Worm (Caenorhabditis elegans): ENCODE data around the gene K02C4.5.

K02C4.5 gene

ce11 chrII:8086803-8087202 lies 8.6 kb downstream of the K02C4.5 start, which contains the start of gene K02C4.3:
K02C4.3 (minus strand) TSS chrII:8086853.
- TF ChIP-seq blmp-1 (tag; optimal IDR thresholded peaks at IDR 0.05) (peak; percentile 76), nhr-71 (tag; optimal IDR thresholded peaks at IDR 0.05) (peak; percentile 85), rnt-1 (tag; optimal IDR thresholded peaks at IDR 0.05) (peak; percentile 72), unc-30 (tag; optimal IDR thresholded peaks at IDR 0.05) (no peak), ces-1 (GFP tag; optimal IDR thresholded peaks at IDR 0.05) (no peak), grh-1 (GFP tag; IDR thresholded peaks at IDR 0.05) (peak; percentile 37; the same call in 1 of the 2 replicates), F16B12.6 (tag; optimal IDR thresholded peaks at IDR 0.05) (peak; percentile 28), C34B4.2 (tag; optimal IDR thresholded peaks at IDR 0.05) (no peak), jun-1 (tag; optimal IDR thresholded peaks at IDR 0.05) (peak; percentile 39), ets-5 (GFP tag; IDR thresholded peaks at IDR 0.05) (no peak), fkh-8 (tag; optimal IDR thresholded peaks at IDR 0.05) (peak; percentile 43), mef-2 (tag; optimal IDR thresholded peaks at IDR 0.05) (no peak), unc-86 (tag; optimal IDR thresholded peaks at IDR 0.05) (peak; percentile 35), ceh-82 (tag; optimal IDR thresholded peaks at IDR 0.05) (peak; percentile 51 to 66 (median 62)), isw-1 (GFP tag; IDR thresholded peaks at IDR 0.05) (peak; percentile 59), hlh-4 (tag; optimal IDR thresholded peaks at IDR 0.05) (no peak), tbx-2 (tag; optimal IDR thresholded peaks at IDR 0.05) (peak; percentile 77), ceh-8 (GFP tag; optimal IDR thresholded peaks at IDR 0.05) (peak; percentile 72), mdl-1 (tag; optimal IDR thresholded peaks at IDR 0.05) (peak in 1 of 2 experiments; percentile 60), C04F5.9 (tag; optimal IDR thresholded peaks at IDR 0.05) (peak; percentile 55), nhr-90 (tag; optimal IDR thresholded peaks at IDR 0.05; ENCODE audit: poor library complexity) (peak; percentile 77), snpc-4 (tag; optimal IDR thresholded peaks at IDR 0.05) (peak; percentile 89), ama-1 (optimal IDR thresholded peaks at IDR 0.05) (no peak), elt-3 (tag; optimal IDR thresholded peaks at IDR 0.05) (peak in 2 of 6 experiments; percentile 45 to 53), nhr-11 (tag; optimal IDR thresholded peaks at IDR 0.05) (no peak), lir-3 (tag; optimal IDR thresholded peaks at IDR 0.05; ENCODE audit: poor library complexity) (peak; percentile 50), hlh-17 (GFP tag; optimal IDR thresholded peaks at IDR 0.05; ENCODE audit: borderline replicate concordance) (no peak), sup-37 (GFP tag; optimal IDR thresholded peaks at IDR 0.05) (peak; percentile 25), sptf-1 (tag; optimal IDR thresholded peaks at IDR 0.05) (no peak), vab-15 (tag; optimal IDR thresholded peaks at IDR 0.05) (no peak), nhr-47 (tag; optimal IDR thresholded peaks at IDR 0.05) (peak; percentile 81), efl-3 (GFP tag; optimal IDR thresholded peaks at IDR 0.05) (no peak), C16A3.4 (tag; optimal IDR thresholded peaks at IDR 0.05) (peak; percentile 39), ceh-90 (tag; optimal IDR thresholded peaks at IDR 0.05) (no peak), lin-14 (GFP tag; optimal IDR thresholded peaks at IDR 0.05) (peak; percentile 75), nhr-12 (tag; optimal IDR thresholded peaks at IDR 0.05) (no peak), fos-1 (tag; optimal IDR thresholded peaks at IDR 0.05) (peak; percentile 31), dsc-1 (tag; optimal IDR thresholded peaks at IDR 0.05) (peak; percentile 78), egl-13 (tag; optimal IDR thresholded peaks at IDR 0.05) (peak; percentile 44), nhr-84 (tag; optimal IDR thresholded peaks at IDR 0.05) (no peak), skn-1 (tag; optimal IDR thresholded peaks at IDR 0.05) (peak; percentile 77), fkh-10 (GFP tag; optimal IDR thresholded peaks at IDR 0.05) (no peak), ztf-11 (tag; optimal IDR thresholded peaks at IDR 0.05) (peak in 1 of 2 experiments; percentile 63), efl-1 (optimal IDR thresholded peaks at IDR 0.05) (peak; percentile 90 to 93), efl-1 (GFP tag; optimal IDR thresholded peaks at IDR 0.05 in 1 of 2) (peak; percentile 90 to 99), fkh-4 (tag; optimal IDR thresholded peaks at IDR 0.05; ENCODE audit: borderline replicate concordance) (peak; percentile 12), ceh-63 (GFP tag; optimal IDR thresholded peaks at IDR 0.05) (no peak), xbp-1 (tag; optimal IDR thresholded peaks at IDR 0.05) (peak; percentile 74), aly-2 (tag; optimal IDR thresholded peaks at IDR 0.05) (peak; percentile 24), swsn-7 (tag; optimal IDR thresholded peaks at IDR 0.05) (peak; percentile 76), lin-35 (GFP tag; optimal IDR thresholded peaks at IDR 0.05) (peak; percentile 87 to 95), pax-3 (tag; optimal IDR thresholded peaks at IDR 0.05) (no peak), mab-9 (GFP tag; IDR thresholded peaks at IDR 0.05) (no peak)
